Fruit fly (Drosophila melanogaster) Kc167 (cell line): ENCODE measurements around the gene Obp99c.

Source experiments
- Sin3A ChIP-seq: fragments of >200 bp; optimal IDR thresholded peaks from 2 replicates; lab custom pipeline; 2018; ENCODE audit warnings: missing external identifiers
- h ChIP-seq: fragments of >200 bp; optimal IDR thresholded peaks from 3 replicates; lab custom pipeline; 2018; ENCODE audit warnings: missing external identifiers
- insv ChIP-seq: fragments of >200 bp; optimal IDR thresholded peaks from 3 replicates; lab custom pipeline; 2018; ENCODE audit warnings: missing external identifiers
- psq ChIP-seq: fragments of >200 bp; optimal IDR thresholded peaks from 2 replicates; lab custom pipeline; 2017; ENCODE audit warnings: missing external identifiers
- ttk ChIP-seq: sonication (Bioruptor generic); optimal IDR thresholded peaks from 2 replicates; lab custom pipeline; 2017; ENCODE audit warnings: missing external identifiers

dm6 chr3R:29737891-29738290 is 48.8 kb upstream of the Obp99c start, which contains the start of gene Gnpnat:
- TF ChIP-seq Sin3A (lab: Kevin White, UChicago) (no peak), psq (peak; percentile 14), ttk (lab: Kevin White, UChicago) (no peak), h (lab: Kevin White, UChicago) (no peak), insv (no peak)
